Worm (Caenorhabditis elegans) whole organism, midembryonic: Measurements from ENCODE around the gene hpo-36.

Experiments
- T22C8.4 ChIP-seq: fragments of 200-800 bp; sonication (Bioruptor generic); IDR thresholded peaks from 2 replicates; pipeline ENCODE4 v1.3.6; 2022; ENCODE audit warnings: missing genetic modification characterization, missing compliant biosample characterization
- cog-1 ChIP-seq: sonication (generic microtip); optimal IDR thresholded peaks from 2 replicates; lab custom pipeline; 2016; ENCODE audit warnings: missing genetic modification characterization, missing compliant biosample characterization
- flt-1 ChIP-seq: fragments of 200-800 bp; sonication (Bioruptor generic); IDR thresholded peaks from 2 replicates; pipeline ENCODE4 v1.3.6; 2022; ENCODE audit warnings: missing genetic modification characterization, missing compliant biosample characterization
- klf-2 ChIP-seq: fragments of 200-800 bp; sonication (Bioruptor generic); conservative IDR thresholded peaks from 2 replicates; pipeline ENCODE4 v1.3.6; 2022; ENCODE audit warnings: missing genetic modification reagents, missing genetic modification characterization, missing compliant biosample characterization
- tab-1 ChIP-seq: fragments of 200-800 bp; sonication (Bioruptor generic); IDR thresholded peaks from 2 replicates; pipeline ENCODE4 v1.3.6; 2022; ENCODE audit warnings: missing genetic modification characterization, missing compliant biosample characterization
- ztf-29 ChIP-seq: fragments of 200-800 bp; sonication (Bioruptor generic); IDR thresholded peaks from 2 replicates; pipeline ENCODE4 v1.3.6; 2022; ENCODE audit warnings: missing genetic modification reagents, missing genetic modification characterization, missing compliant biosample characterization

DNA sequence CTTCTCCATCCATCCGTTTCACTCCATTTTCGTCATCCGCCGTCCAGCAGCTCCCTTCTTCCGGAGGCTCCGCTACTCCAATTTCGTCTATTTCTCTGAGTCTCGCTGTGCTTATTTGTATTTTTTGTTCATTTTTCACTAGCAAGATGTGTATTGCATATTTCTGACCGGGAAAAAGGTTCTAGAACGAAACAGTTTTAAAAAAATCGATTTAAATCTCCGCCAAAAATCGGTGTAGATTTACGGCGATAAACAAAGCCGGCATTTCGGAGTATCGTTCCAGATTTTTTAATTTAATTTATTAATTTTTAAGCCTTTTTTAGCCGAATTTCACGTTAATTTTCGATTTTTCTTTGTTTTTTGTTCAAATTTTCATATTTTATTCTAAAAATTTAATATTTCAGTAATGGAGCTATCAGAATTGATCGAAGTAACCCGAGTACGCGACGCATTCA, 4.0 kb upstream of the hpo-36 start, which contains the start of gene mtm-9:
- TF ChIP-seq T22C8.4 (GFP tag; lab: Robert Waterston, UW), result no peak
- no peak for TF ChIP-seq flt-1
- TF ChIP-seq cog-1 (tag; lab: Kevin White, UChicago), result no peak
- no peak for TF ChIP-seq klf-2 (GFP tag; lab: Robert Waterston, UW)
- TF ChIP-seq ztf-29 (GFP tag; lab: Robert Waterston, UW), result no peak
- TF ChIP-seq tab-1 (GFP tag; lab: Robert Waterston, UW), result no peak
